Fruit fly (Drosophila melanogaster): ENCODE results near the gene CG2924.
A peak's percentile ranks its signal among the peaks of the same experiment; 100 is the strongest.

Gene CG2924

DNA sequence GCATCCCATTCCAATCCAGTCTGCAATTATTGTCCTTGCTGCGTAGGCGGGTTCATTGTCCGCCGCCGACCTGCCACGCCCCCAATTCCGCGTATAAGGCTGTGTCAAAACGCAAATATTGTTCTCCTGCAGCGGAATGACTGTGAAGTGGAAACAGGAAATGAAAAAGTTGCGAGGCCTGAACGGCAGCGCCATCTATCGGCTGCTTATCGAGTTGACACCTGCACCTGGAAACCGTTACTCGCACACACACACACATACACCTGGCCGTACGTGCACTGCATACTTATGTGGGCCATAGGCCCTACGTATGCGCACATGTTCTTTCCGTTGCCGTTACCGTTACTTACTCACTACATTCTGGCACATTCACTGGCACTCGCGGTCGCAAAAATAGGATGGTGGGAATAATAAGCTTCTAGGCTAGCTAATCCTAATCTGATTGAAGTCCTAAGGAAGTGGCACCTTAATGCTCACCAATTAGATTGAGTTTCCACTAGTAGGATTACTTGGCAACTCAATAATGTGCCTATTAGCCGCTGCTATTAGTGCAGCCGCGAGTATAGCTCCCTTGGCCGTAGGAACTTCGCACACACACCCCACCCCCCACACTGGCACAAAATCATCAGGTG, 11.8 kb downstream of the CG2924 start (continued):
- TF ChIP-seq Sin3A (optimal IDR thresholded peaks at IDR 0.05) (no peak), CG11247 (GFP tag; IDR thresholded peaks at IDR 0.05) (no peak), CG6765 (GFP tag; optimal IDR thresholded peaks at IDR 0.05) (peak; percentile 2), exex (tag; optimal IDR thresholded peaks at IDR 0.05) (no peak), CG43689 (GFP tag; IDR thresholded peaks at IDR 0.05) (no peak), D (optimal IDR thresholded peaks at IDR 0.05) (no peak), D (GFP tag; optimal IDR thresholded peaks at IDR 0.05) (no peak), Fer3 (tag; optimal IDR thresholded peaks at IDR 0.05) (no peak), Atf6 (GFP tag; IDR thresholded peaks at IDR 0.05) (no peak), Ada2b (GFP tag; IDR thresholded peaks at IDR 0.05) (no peak), luna (GFP tag; optimal IDR thresholded peaks at IDR 0.05) (no peak), nom (GFP tag; optimal IDR thresholded peaks at IDR 0.05) (peak; percentile 35), CG11723 (GFP tag; optimal IDR thresholded peaks at IDR 0.05) (no peak), amos (GFP tag; IDR thresholded peaks at IDR 0.05; ENCODE audit: partially characterized antibody) (no peak), wor (GFP tag; IDR thresholded peaks at IDR 0.05) (no peak), zfh1 (GFP tag; IDR thresholded peaks at IDR 0.05) (no peak), zfh2 (GFP tag; optimal IDR thresholded peaks at IDR 0.05) (no peak), pb (GFP tag; optimal IDR thresholded peaks at IDR 0.05) (no peak), Awh (GFP tag; IDR thresholded peaks at IDR 0.05) (no peak), Hmr (GFP tag; optimal IDR thresholded peaks at IDR 0.05) (peak; percentile 38), CG10321 (GFP tag; IDR thresholded peaks at IDR 0.05) (no peak), HHEX (GFP tag; optimal IDR thresholded peaks at IDR 0.05) (no peak), CG7928 (GFP tag; optimal IDR thresholded peaks at IDR 0.05) (no peak), CG3847 (GFP tag; IDR thresholded peaks at IDR 0.05) (no peak), CG7786 (GFP tag; optimal IDR thresholded peaks at IDR 0.05) (no peak), dimm (GFP tag; IDR thresholded peaks at IDR 0.05) (no peak), CG3407 (GFP tag; optimal IDR thresholded peaks at IDR 0.05) (no peak), CG33213 (GFP tag; optimal IDR thresholded peaks at IDR 0.05) (no peak), cad (GFP tag; optimal IDR thresholded peaks at IDR 0.05) (no peak)

DNA sequence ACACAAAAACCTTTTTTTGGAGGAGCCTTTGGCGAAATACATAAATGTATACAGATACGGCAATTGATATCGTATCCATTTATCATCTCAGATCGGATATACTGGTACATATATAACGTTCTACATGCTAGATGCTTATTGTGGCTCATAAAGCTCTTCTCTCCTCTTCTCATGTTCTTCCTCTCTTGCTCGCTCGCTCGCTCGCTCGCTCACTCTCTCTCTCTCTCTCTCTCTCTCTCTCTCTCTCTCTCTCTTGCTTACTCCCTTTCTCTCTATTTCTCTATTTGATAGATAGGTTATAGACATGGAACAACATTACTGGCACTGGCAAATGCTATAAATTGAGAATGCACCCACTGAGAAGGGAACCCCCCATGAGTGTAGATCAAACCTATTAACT, 15.5 kb downstream of the CG2924 start:
- TF ChIP-seq Med (GFP tag) (peak; percentile 29), Hr78 (GFP tag; optimal IDR thresholded peaks at IDR 0.05) (no peak), CoRest (tag; optimal IDR thresholded peaks at IDR 0.05) (no peak), chn (GFP tag; optimal IDR thresholded peaks at IDR 0.05) (no peak), Dll (GFP tag; IDR thresholded peaks at IDR 0.05; ENCODE audit: partially characterized antibody) (no peak), CG4424 (GFP tag; optimal IDR thresholded peaks at IDR 0.05) (no peak), Trl (optimal IDR thresholded peaks at IDR 0.05) (peak; percentile 71 to 95), Trl (GFP tag; optimal IDR thresholded peaks at IDR 0.05) (no peak), CG1832 (GFP tag; optimal IDR thresholded peaks at IDR 0.05) (peak; percentile 70), CG3407 (GFP tag; optimal IDR thresholded peaks at IDR 0.05) (no peak), yki (optimal IDR thresholded peaks at IDR 0.05) (peak; percentile 38), aop (GFP tag; IDR thresholded peaks at IDR 0.05) (no peak), CG7839 (tag; optimal IDR thresholded peaks at IDR 0.05) (no peak), HmgZ (tag; optimal IDR thresholded peaks at IDR 0.05) (no peak), sens (GFP tag) (no peak), luna (GFP tag; optimal IDR thresholded peaks at IDR 0.05) (no peak)

Measured in whole organism, embryonic.